Fruit fly (Drosophila melanogaster): ENCODE results near the gene RnpS1.

Gene RnpS1

dm6 chr3R:9527907-9528842 lies 23.7 kb upstream of the RnpS1 start (continued):
- TF ChIP-seq CG15514 (GFP tag; optimal IDR thresholded peaks at IDR 0.05) (peak; percentile 92), pb (GFP tag; optimal IDR thresholded peaks at IDR 0.05) (peak; percentile 88), tna (GFP tag; IDR thresholded peaks at IDR 0.05; ENCODE audit: partially characterized antibody) (peak; percentile 30; the same call in 1 of the 2 replicates), Fer3 (tag; optimal IDR thresholded peaks at IDR 0.05) (peak; percentile 95), Chrac-16 (GFP tag; optimal IDR thresholded peaks at IDR 0.05) (peak; percentile 72), CG2678 (tag; optimal IDR thresholded peaks at IDR 0.05) (peak; percentile 91), Awh (GFP tag; IDR thresholded peaks at IDR 0.05) (peak; percentile 71), dimm (GFP tag; IDR thresholded peaks at IDR 0.05) (peak; percentile 39; the same call in 1 of the 2 replicates), NfI (GFP tag; optimal IDR thresholded peaks at IDR 0.05) (peak; percentile 88), CG10274 (GFP tag; optimal IDR thresholded peaks at IDR 0.05) (peak; percentile 79), Sry-β (GFP tag; optimal IDR thresholded peaks at IDR 0.05) (no peak), Hr39 (optimal IDR thresholded peaks at IDR 0.05) (no peak), CG10209 (GFP tag; optimal IDR thresholded peaks at IDR 0.05) (peak; percentile 73), zfh1 (GFP tag; IDR thresholded peaks at IDR 0.05) (peak; percentile 91), dmrt99B (tag; optimal IDR thresholded peaks at IDR 0.05) (no peak), Abd-B (GFP tag; optimal IDR thresholded peaks at IDR 0.05) (peak; percentile 83), CG14441 (GFP tag; IDR thresholded peaks at IDR 0.05) (peak; percentile 95), CG30020 (tag; optimal IDR thresholded peaks at IDR 0.05) (no peak), CG16813 (GFP tag; IDR thresholded peaks at IDR 0.05; ENCODE audit: partially characterized antibody) (no peak), CG30403 (GFP tag; optimal IDR thresholded peaks at IDR 0.05) (peak; percentile 85), CG34376 (GFP tag; optimal IDR thresholded peaks at IDR 0.05) (peak; percentile 91), CG4404 (GFP tag; IDR thresholded peaks at IDR 0.05) (peak; percentile 70), esg (GFP tag; conservative IDR thresholded peaks at IDR 0.05) (peak; percentile 83), CG10959 (GFP tag; IDR thresholded peaks at IDR 0.05) (peak; percentile 78), Neu2 (GFP tag; optimal IDR thresholded peaks at IDR 0.05; ENCODE audit: borderline replicate concordance) (peak; percentile 61), bcd (GFP tag; optimal IDR thresholded peaks at IDR 0.05) (peak; percentile 92), CG31388 (GFP tag; optimal IDR thresholded peaks at IDR 0.05) (peak; percentile 18), sima (GFP tag; optimal IDR thresholded peaks at IDR 0.05) (peak; percentile 63), chinmo (GFP tag; IDR thresholded peaks at IDR 0.05; ENCODE audit: partially characterized antibody) (peak; percentile 83; the same call in 3 of the 4 replicates), CG10147 (GFP tag; optimal IDR thresholded peaks at IDR 0.05) (peak; percentile 84), CG7372 (GFP tag; IDR thresholded peaks at IDR 0.05) (peak; percentile 85), schlank (tag; optimal IDR thresholded peaks at IDR 0.05) (peak; percentile 92), Hand (GFP tag; optimal IDR thresholded peaks at IDR 0.05) (peak; percentile 67), HHEX (GFP tag; optimal IDR thresholded peaks at IDR 0.05) (peak; percentile 93), Oaz (GFP tag; IDR thresholded peaks at IDR 0.05) (peak; percentile 68), ab (GFP tag; optimal IDR thresholded peaks at IDR 0.05) (peak; percentile 65), CG1602 (GFP tag; optimal IDR thresholded peaks at IDR 0.05) (peak; percentile 63), unpg (GFP tag; optimal IDR thresholded peaks at IDR 0.05) (peak; percentile 92), CG9876 (GFP tag; optimal IDR thresholded peaks at IDR 0.05) (peak; percentile 68), CG2116 (GFP tag; optimal IDR thresholded peaks at IDR 0.05) (peak; percentile 25), so (GFP tag; IDR thresholded peaks at IDR 0.05) (peak; percentile 87; the same call in 2 of the 3 replicates), trem (tag; optimal IDR thresholded peaks at IDR 0.05) (peak; percentile 45), CG11504 (tag; optimal IDR thresholded peaks at IDR 0.05) (no peak), BtbVII (GFP tag; optimal IDR thresholded peaks at IDR 0.05) (peak; percentile 92), CG17829 (tag; optimal IDR thresholded peaks at IDR 0.05) (peak; percentile 74), CG8765 (GFP tag; IDR thresholded peaks at IDR 0.05) (peak; percentile 64; the same call in 1 of the 2 replicates), Scr (GFP tag; IDR thresholded peaks at IDR 0.05; ENCODE audit: partially characterized antibody) (no peak), cad (GFP tag; optimal IDR thresholded peaks at IDR 0.05) (no peak)
